Worm (Caenorhabditis elegans): ENCODE data around the gene C32D5.7.

C32D5.7 gene

DNA sequence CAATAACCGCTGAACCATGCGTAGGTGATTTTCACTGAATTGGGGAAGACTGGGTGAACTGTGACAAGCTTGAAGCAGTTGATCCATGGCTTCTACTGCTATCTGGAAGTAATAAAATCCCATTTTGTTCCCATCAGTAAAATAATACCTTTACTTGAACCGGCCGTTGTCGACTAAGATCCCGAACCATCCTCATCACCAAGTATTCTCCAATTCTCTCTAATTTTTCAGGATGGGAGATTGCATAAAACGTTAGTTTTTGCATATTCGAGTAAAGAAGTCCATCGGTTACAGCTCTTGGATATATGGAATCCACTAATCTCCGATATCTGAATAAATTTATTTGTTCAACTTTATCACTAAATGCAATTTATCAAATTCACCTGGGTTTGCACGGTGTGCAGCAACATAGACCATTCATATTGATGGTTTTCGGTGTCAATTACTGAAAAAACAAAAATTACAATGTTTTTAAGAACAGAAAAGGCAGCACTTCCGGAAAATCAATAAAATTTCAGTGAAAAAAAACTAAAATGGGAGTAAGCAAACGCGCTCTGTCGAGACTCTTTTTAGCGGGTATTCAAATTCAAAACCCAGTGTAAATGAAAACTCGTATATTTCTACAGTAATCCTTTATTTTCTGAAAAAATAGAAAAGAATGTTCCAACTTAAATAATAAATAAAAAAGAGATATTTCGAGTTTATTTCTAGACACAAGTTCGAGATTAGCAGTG, 19.0 kb downstream of the C32D5.7 start, which contains the start of gene efr-3 (continued):
- no peak for TF ChIP-seq R02D3.7 (tag; optimal IDR thresholded peaks at IDR 0.05)
- TF ChIP-seq skn-1 (tag; optimal IDR thresholded peaks at IDR 0.05): no peak
- no peak for TF ChIP-seq tbx-2 (tag; optimal IDR thresholded peaks at IDR 0.05)
- TF ChIP-seq sea-2 (GFP tag; optimal IDR thresholded peaks at IDR 0.05): no peak
- no peak for TF ChIP-seq mdl-1 (tag; optimal IDR thresholded peaks at IDR 0.05)
- no peak for TF ChIP-seq egl-27 (tag; optimal IDR thresholded peaks at IDR 0.05)
- no peak for TF ChIP-seq fkh-2 (tag; optimal IDR thresholded peaks at IDR 0.05)
- TF ChIP-seq nhr-67 (tag; optimal IDR thresholded peaks at IDR 0.05): no peak
- no peak for TF ChIP-seq elt-1 (tag; optimal IDR thresholded peaks at IDR 0.05)
- no peak for TF ChIP-seq eor-1 (tag; optimal IDR thresholded peaks at IDR 0.05)
- no peak for TF ChIP-seq hmg-11 (tag; optimal IDR thresholded peaks at IDR 0.05)
- no peak for TF ChIP-seq nhr-12 (tag; optimal IDR thresholded peaks at IDR 0.05)
- no peak for TF ChIP-seq nhr-237 (tag; optimal IDR thresholded peaks at IDR 0.05)
- TF ChIP-seq elt-3 (tag; optimal IDR thresholded peaks at IDR 0.05): no peak
- TF ChIP-seq zag-1 (tag; optimal IDR thresholded peaks at IDR 0.05): no peak
- TF ChIP-seq nfya-1 (tag; optimal IDR thresholded peaks at IDR 0.05; ENCODE audit: insufficient read depth): peak; percentile 63
- TF ChIP-seq ama-1 (optimal IDR thresholded peaks at IDR 0.05): no peak
- no peak for TF ChIP-seq mml-1 (tag; optimal IDR thresholded peaks at IDR 0.05)

- TF ChIP-seq ceh-28 (tag; optimal IDR thresholded peaks at IDR 0.05) (no peak), mml-1 (tag; optimal IDR thresholded peaks at IDR 0.05) (no peak), pha-4 (tag; optimal IDR thresholded peaks at IDR 0.05) (no peak), hmg-11 (tag; optimal IDR thresholded peaks at IDR 0.05) (no peak), skn-1 (tag; optimal IDR thresholded peaks at IDR 0.05) (no peak), ZK546.5 (tag; optimal IDR thresholded peaks at IDR 0.05) (no peak), lsy-12 (tag; optimal IDR thresholded peaks at IDR 0.05) (no peak)
Observed at ce11 chrII:6311888-6312287, 28.0 kb downstream of the C32D5.7 start.

DNA sequence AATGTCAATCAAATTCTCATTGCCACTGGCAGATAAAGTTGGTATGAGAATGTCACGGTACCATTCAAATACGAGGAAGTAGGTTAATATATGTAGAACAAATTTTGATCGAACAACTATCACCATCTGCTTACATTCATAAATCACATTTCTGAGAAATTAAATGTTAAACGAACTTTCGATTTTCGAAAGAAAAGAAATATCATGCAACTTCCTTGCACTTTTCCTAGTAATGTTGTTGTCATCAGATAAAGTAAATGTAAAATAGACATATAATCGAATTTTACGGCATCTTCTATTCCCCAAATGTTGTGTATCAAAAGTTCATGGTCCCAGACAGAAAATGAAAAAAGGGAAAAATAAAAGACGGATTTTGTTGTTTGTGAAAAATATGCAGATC, 28.4 kb downstream of the C32D5.7 start:
- TF ChIP-seq ama-1 (optimal IDR thresholded peaks at IDR 0.05): no peak
- TF ChIP-seq ztf-4 (tag; optimal IDR thresholded peaks at IDR 0.05): no peak
- TF ChIP-seq fkh-10 (GFP tag; optimal IDR thresholded peaks at IDR 0.05): peak; percentile 27
- TF ChIP-seq elt-3 (tag; optimal IDR thresholded peaks at IDR 0.05): no peak
- no peak for TF ChIP-seq elt-1 (tag; optimal IDR thresholded peaks at IDR 0.05)

DNA sequence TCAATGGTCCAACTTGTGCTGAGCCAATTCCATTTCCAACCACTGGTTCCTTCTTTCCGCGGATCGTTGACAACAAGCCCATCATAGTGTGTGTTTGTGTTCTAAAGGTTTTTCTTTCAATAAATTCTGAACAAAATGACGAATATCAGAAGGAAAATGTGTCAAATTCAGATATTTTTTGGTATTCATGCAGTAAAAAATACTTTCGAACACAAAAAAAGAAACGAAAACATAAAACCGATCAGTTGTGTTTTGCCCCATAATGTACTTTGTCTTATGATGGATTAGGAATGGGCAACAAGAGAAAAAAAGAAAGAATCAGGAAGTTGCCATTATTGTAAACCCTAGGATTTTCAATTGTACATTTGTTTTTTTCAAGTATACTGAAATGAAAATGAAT, 30.6 kb downstream of the C32D5.7 start, which contains the start of gene glb-10:
Gene glb-10, minus strand, starts transcription at position 101 of the 400 bp plus-strand sequence.
- TF ChIP-seq ceh-28 (tag; optimal IDR thresholded peaks at IDR 0.05) (no peak), nhr-237 (tag; optimal IDR thresholded peaks at IDR 0.05) (no peak), mml-1 (tag; optimal IDR thresholded peaks at IDR 0.05) (no peak), nhr-76 (tag; optimal IDR thresholded peaks at IDR 0.05) (no peak), pqm-1 (tag; optimal IDR thresholded peaks at IDR 0.05) (no peak), elt-1 (tag; optimal IDR thresholded peaks at IDR 0.05) (no peak), mdl-1 (tag; optimal IDR thresholded peaks at IDR 0.05) (no peak), egl-27 (tag; optimal IDR thresholded peaks at IDR 0.05) (no peak), ztf-4 (tag; optimal IDR thresholded peaks at IDR 0.05) (no peak), jun-1 (tag; optimal IDR thresholded peaks at IDR 0.05) (no peak), fkh-10 (GFP tag; optimal IDR thresholded peaks at IDR 0.05) (no peak), ceh-16 (tag; optimal IDR thresholded peaks at IDR 0.05) (no peak)

ce11 chrII:6306125-6306524, 33.7 kb downstream of the C32D5.7 start, which contains the start of gene C29F5.8:
Gene C29F5.8, plus strand, starts transcription at chrII:6306425.
- TF ChIP-seq ZK546.5 (tag; optimal IDR thresholded peaks at IDR 0.05) (no peak), mml-1 (tag; optimal IDR thresholded peaks at IDR 0.05) (no peak), nhr-77 (tag; optimal IDR thresholded peaks at IDR 0.05) (no peak), ceh-82 (tag; optimal IDR thresholded peaks at IDR 0.05) (no peak), tbx-2 (tag; optimal IDR thresholded peaks at IDR 0.05) (no peak), unc-62 (GFP tag; optimal IDR thresholded peaks at IDR 0.05) (no peak), nhr-25 (tag; optimal IDR thresholded peaks at IDR 0.05) (no peak), ceh-16 (tag; optimal IDR thresholded peaks at IDR 0.05) (no peak), ztf-4 (tag; optimal IDR thresholded peaks at IDR 0.05) (no peak), hmg-11 (tag; optimal IDR thresholded peaks at IDR 0.05) (no peak)

Data from whole organism, L3 larva.